Fruit fly (Drosophila melanogaster) whole organism, pupa: ENCODE results near the gene pn.

Experiments used
- CG10348 ChIP-seq: fragments of 200-800 bp; sonication (Bioruptor generic); IDR thresholded peaks from 2 replicates; pipeline ENCODE4 v1.3.6; 2022; ENCODE audit warnings: missing biosample characterization, missing genetic modification characterization
- CG12605 ChIP-seq: fragments of 200-800 bp; sonication (Bioruptor generic); IDR thresholded peaks from 2 replicates; pipeline ENCODE4 v1.3.6; 2022; ENCODE audit warnings: missing biosample characterization, missing genetic modification characterization
- CG13204 ChIP-seq: fragments of 200-800 bp; sonication (Bioruptor generic); optimal IDR thresholded peaks from 2 replicates; lab custom pipeline; 2018; ENCODE audit warnings: missing biosample characterization, mild to moderate bottlenecking, missing genetic modification characterization, moderate library complexity
- CG14655 ChIP-seq: fragments of 200-800 bp; sonication (Bioruptor generic); optimal IDR thresholded peaks from 3 replicates; lab custom pipeline; 2017; ENCODE audit warnings: mild to moderate bottlenecking, missing biosample characterization, missing genetic modification reagents, missing genetic modification characterization
- CG15710 ChIP-seq: fragments of 200-800 bp; sonication (Bioruptor generic); optimal IDR thresholded peaks from 2 replicates; lab custom pipeline; 2018; ENCODE audit warnings: missing biosample characterization, mild to moderate bottlenecking, missing genetic modification characterization, moderate library complexity
- CG17806 ChIP-seq: fragments of 200-800 bp; sonication (Bioruptor generic); optimal IDR thresholded peaks from 2 replicates; lab custom pipeline; 2018; ENCODE audit warnings: missing biosample characterization, mild to moderate bottlenecking, missing genetic modification characterization, moderate library complexity
- CG32121 ChIP-seq: fragments of 200-800 bp; sonication (Bioruptor generic); IDR thresholded peaks from 2 replicates; pipeline ENCODE4 v1.3.6; 2022; ENCODE audit warnings: missing biosample characterization, missing genetic modification characterization
- CG34367 ChIP-seq: fragments of 200-800 bp; sonication (Bioruptor generic); optimal IDR thresholded peaks from 2 replicates; lab custom pipeline; 2018; ENCODE audit warnings: missing biosample characterization, mild to moderate bottlenecking, missing genetic modification characterization
- CG4496 ChIP-seq: fragments of 200-800 bp; sonication (Bioruptor generic); IDR thresholded peaks from 3 replicates; pipeline ENCODE4 v1.3.6; 2022; ENCODE audit warnings: missing biosample characterization, missing genetic modification characterization
- CG8159 ChIP-seq: fragments of 200-800 bp; sonication (Bioruptor generic); optimal IDR thresholded peaks from 3 replicates; lab custom pipeline; 2018; ENCODE audit warnings: missing biosample characterization, mild to moderate bottlenecking, missing genetic modification characterization, moderate library complexity
- CG8301 ChIP-seq: fragments of 200-800 bp; sonication (Bioruptor generic); optimal IDR thresholded peaks from 2 replicates; lab custom pipeline; 2018; ENCODE audit warnings: missing biosample characterization, mild to moderate bottlenecking, missing genetic modification characterization
- CG9948 ChIP-seq: fragments of 200-800 bp; sonication (Bioruptor generic); optimal IDR thresholded peaks from 2 replicates; lab custom pipeline; 2018; ENCODE audit warnings: missing biosample characterization, mild to moderate bottlenecking, missing genetic modification characterization, moderate library complexity
- D1 ChIP-seq: fragments of 200-800 bp; sonication (Bioruptor generic); optimal IDR thresholded peaks from 2 replicates; lab custom pipeline; 2018; ENCODE audit warnings: missing biosample characterization, mild to moderate bottlenecking, missing genetic modification characterization, moderate library complexity
- EcR ChIP-seq: fragments of 200-800 bp; sonication (Bioruptor generic); optimal IDR thresholded peaks from 3 replicates; lab custom pipeline; 2019; ENCODE audit warnings: missing biosample characterization, missing genetic modification characterization, mild to moderate bottlenecking, moderate library complexity, missing genetic modification reagents
- Ets98B ChIP-seq: fragments of 200-800 bp; sonication (Bioruptor generic); IDR thresholded peaks from 2 replicates; pipeline ENCODE4 v1.3.6; 2022; ENCODE audit warnings: missing biosample characterization, missing genetic modification characterization
- Pif1A ChIP-seq: fragments of 200-800 bp; sonication (Bioruptor generic); optimal IDR thresholded peaks from 3 replicates; lab custom pipeline; 2016; ENCODE audit warnings: missing biosample characterization, missing genetic modification characterization
- Pif1B ChIP-seq: fragments of 200-800 bp; sonication (Bioruptor generic); optimal IDR thresholded peaks from 3 replicates; lab custom pipeline; 2016; ENCODE audit warnings: missing biosample characterization, missing genetic modification characterization
- Snoo ChIP-seq: fragments of 200-800 bp; sonication (Bioruptor generic); optimal IDR thresholded peaks from 3 replicates; lab custom pipeline; 2017; ENCODE audit warnings: missing biosample characterization, mild to moderate bottlenecking, missing genetic modification characterization, inconsistent platforms
- fd96Ca ChIP-seq: fragments of 200-800 bp; sonication (Bioruptor generic); IDR thresholded peaks from 3 replicates; pipeline ENCODE4 v1.3.6; 2022; ENCODE audit warnings: missing biosample characterization, missing genetic modification characterization
- gl ChIP-seq: fragments of 200-800 bp; sonication (Bioruptor generic); optimal IDR thresholded peaks from 2 replicates; lab custom pipeline; 2018; ENCODE audit warnings: missing biosample characterization, mild to moderate bottlenecking, missing genetic modification characterization
- rn ChIP-seq: fragments of 200-800 bp; sonication (Bioruptor generic); IDR thresholded peaks from 2 replicates; pipeline ENCODE4 v1.3.6; 2022; ENCODE audit warnings: missing biosample characterization, missing genetic modification characterization

Gene pn

DNA sequence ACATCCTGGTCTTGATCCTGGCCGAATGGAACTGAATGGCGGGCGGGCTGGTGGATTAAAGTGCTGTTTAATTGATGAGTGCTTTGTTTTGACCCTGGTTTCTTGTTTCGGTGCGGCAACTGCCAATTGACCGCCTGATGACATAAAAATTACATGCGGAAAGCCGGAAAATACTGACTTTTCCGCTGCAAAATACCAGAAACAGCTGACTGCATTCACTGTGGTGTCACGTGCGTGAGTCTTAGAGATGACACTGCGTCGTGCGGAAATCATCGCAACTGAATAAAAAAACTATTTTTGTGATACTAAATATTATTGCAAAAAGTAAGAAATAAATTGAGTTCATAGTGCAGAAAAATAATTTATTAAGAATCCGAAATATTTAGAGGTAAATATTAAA lies 31.5 kb upstream of the pn start, which contains the start of gene bcn92:
Gene bcn92 (minus strand): TSS at position 170 of the 400 bp plus-strand sequence.
- TF ChIP-seq CG17806 (tag; lab: Kevin White, UChicago) (no peak), Snoo (tag; lab: Kevin White, UChicago) (no peak), rn (GFP tag; lab: Robert Waterston, UW) (no peak), Pif1A (GFP tag; lab: Kevin White, UChicago) (no peak), Ets98B (GFP tag; lab: Robert Waterston, UW) (0 out of 2 replicates have a peak, but pooled peaks have one; percentile 21), fd96Ca (no peak; the same call in 2 of the 3 replicates), EcR (GFP tag; lab: Kevin White, UChicago) (no peak), CG32121 (0 out of 2 replicates have a peak, but pooled peaks have one; percentile 11), gl (tag; lab: Kevin White, UChicago) (no peak), CG15710 (tag; lab: Kevin White, UChicago) (peak; percentile 15), CG10348 (GFP tag; lab: Robert Waterston, UW) (no peak), D1 (tag; lab: Kevin White, UChicago) (no peak), CG14655 (GFP tag; lab: Kevin White, UChicago) (no peak), CG9948 (tag; lab: Kevin White, UChicago) (no peak), CG13204 (GFP tag; lab: Kevin White, UChicago) (no peak), CG8301 (tag; lab: Kevin White, UChicago) (no peak), CG12605 (GFP tag; lab: Robert Waterston, UW) (no peak), CG34367 (no peak), Pif1B (GFP tag; lab: Kevin White, UChicago) (no peak), CG4496 (peak; percentile 57; the same call in 2 of the 3 replicates), CG8159 (no peak)

DNA sequence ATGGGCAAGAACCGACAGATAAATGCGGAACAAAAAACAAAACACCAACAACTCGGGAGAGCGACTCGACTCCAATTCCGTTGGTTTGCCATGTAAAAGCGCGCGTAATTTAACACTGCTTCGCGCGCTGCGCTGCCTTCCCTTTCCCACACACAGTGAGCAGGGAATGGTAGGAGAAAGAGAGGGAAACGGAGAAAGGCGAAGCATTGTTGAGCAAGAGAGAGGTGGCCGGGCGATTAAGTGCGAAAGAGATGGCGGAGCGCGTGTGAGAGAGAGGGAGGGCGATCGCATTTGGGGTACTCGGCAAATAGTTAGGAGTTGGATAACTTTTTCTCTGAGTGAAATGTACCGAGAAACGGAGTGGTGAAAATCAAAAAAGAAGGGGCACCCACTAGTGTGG lies 25.1 kb upstream of the pn start:
- no peak for TF ChIP-seq Pif1B (GFP tag; lab: Kevin White, UChicago)
- TF ChIP-seq CG12605 (GFP tag; lab: Robert Waterston, UW) = no peak
- peak; percentile 39 for TF ChIP-seq CG13204 (GFP tag; lab: Kevin White, UChicago)
- TF ChIP-seq Ets98B (GFP tag; lab: Robert Waterston, UW) = peak; percentile 38; the same call in 1 of the 2 replicates
- TF ChIP-seq EcR (GFP tag; lab: Kevin White, UChicago) = peak; percentile 21
- peak; percentile 42; the same call in 1 of the 2 replicates for TF ChIP-seq CG32121
- no peak for TF ChIP-seq gl (tag; lab: Kevin White, UChicago)
- TF ChIP-seq CG4496 = no peak
- TF ChIP-seq CG14655 (GFP tag; lab: Kevin White, UChicago) = no peak
- TF ChIP-seq fd96Ca = peak; percentile 32; the same call in 1 of the 3 replicates
- TF ChIP-seq, all 21 proteins: peak for 5

DNA sequence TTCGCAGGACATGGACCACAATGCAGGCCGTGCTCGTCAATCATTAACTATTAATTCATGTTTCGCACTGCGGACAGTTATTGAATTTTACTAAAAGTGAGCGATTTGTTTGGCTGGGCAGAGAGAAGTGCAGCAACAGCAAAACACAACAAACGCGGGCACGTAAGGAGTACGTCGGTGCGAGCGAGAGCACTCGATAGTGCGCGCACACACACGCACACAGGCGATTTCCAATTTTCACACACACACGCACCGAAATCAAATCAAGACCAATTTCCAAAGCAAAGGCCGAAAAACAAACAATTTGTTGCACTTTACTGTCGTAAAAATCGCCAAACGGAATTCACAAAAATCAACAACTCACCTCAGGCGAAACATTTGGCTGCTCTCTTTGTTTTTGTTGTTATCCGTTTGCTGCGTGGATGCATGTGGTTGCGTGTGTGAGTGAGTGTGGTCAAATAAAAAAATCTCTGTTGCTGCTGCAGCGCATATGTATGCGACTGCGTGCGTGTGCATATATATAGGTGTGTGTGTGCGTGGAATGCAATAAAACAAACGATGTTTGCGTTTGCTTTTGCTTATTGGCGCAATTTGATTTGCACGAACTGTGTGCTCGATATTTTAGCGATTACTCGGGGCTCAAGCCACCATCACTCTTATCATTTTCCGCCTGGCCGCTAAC lies 22.9 kb upstream of the pn start:
- TF ChIP-seq CG34367 = no peak
- no peak for TF ChIP-seq CG8301 (tag; lab: Kevin White, UChicago)
- TF ChIP-seq CG17806 (tag; lab: Kevin White, UChicago) = no peak
- no peak for TF ChIP-seq Pif1B (GFP tag; lab: Kevin White, UChicago)
- no peak for TF ChIP-seq CG14655 (GFP tag; lab: Kevin White, UChicago)
- TF ChIP-seq CG4496 = no peak
- no peak for TF ChIP-seq fd96Ca
- no peak for TF ChIP-seq CG15710 (tag; lab: Kevin White, UChicago)
- TF ChIP-seq CG12605 (GFP tag; lab: Robert Waterston, UW) = no peak
- no peak for TF ChIP-seq CG8159
- no peak for TF ChIP-seq gl (tag; lab: Kevin White, UChicago)
- TF ChIP-seq CG13204 (GFP tag; lab: Kevin White, UChicago) = no peak
- no peak for TF ChIP-seq EcR (GFP tag; lab: Kevin White, UChicago)
- TF ChIP-seq D1 (tag; lab: Kevin White, UChicago) = no peak
- no peak for TF ChIP-seq Snoo (tag; lab: Kevin White, UChicago)
- TF ChIP-seq CG32121 = no peak
- TF ChIP-seq Ets98B (GFP tag; lab: Robert Waterston, UW) = no peak
- no peak for TF ChIP-seq Pif1A (GFP tag; lab: Kevin White, UChicago)

DNA sequence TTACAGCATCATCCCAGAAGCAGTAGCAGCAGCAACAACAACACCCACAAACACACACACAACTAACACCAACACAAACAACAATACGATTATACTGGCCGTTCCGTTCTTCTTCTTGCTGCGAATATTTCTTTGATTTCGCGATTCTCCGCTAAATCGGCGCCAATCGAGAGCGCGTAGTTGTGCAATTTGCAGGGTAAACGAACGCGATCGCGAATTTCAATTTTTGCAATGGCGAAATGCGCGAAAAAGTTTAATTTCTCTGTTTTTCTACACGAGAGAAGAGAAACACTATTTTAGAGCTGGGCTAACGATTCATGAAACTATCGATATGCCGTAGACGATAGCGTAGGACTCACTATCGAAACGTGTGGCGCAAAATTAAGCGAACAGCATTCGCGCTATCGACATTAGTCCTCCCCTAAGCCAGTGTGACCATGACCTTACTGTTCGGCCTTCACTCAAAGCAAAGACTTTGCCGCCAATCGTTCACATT lies 22.3 kb upstream of the pn start, which contains the start of gene wapl:
Gene wapl (minus strand): TSS at position 316 of the 496 bp plus-strand sequence.
- TF ChIP-seq CG13204 (GFP tag; lab: Kevin White, UChicago) (no peak), fd96Ca (no peak), EcR (GFP tag; lab: Kevin White, UChicago) (no peak), Pif1B (GFP tag; lab: Kevin White, UChicago) (no peak), CG8301 (tag; lab: Kevin White, UChicago) (no peak), CG4496 (no peak), CG15710 (tag; lab: Kevin White, UChicago) (no peak), Ets98B (GFP tag; lab: Robert Waterston, UW) (no peak), CG14655 (GFP tag; lab: Kevin White, UChicago) (no peak)
- TF ChIP-seq, all 21 proteins: peak for 0

DNA sequence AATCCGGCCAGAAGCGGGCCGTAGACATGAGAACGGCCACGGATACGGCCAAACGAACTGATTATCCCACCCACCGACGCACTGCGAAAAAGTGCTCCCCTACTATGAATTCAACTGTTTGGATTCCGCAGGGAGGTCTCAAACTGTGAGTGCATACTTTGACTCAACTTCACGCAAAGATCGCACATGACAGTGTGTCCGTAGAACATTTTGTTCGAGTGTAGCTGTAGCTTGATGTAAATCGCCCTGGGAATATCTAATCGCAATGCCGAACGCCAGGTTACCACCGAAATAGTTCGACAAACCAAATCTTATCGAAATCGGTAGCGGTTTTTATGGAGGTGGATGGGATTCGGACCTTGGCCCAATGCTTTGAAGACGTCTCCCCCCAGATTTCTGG lies 20.0 kb upstream of the pn start:
- TF ChIP-seq CG9948 (tag; lab: Kevin White, UChicago) (no peak), CG13204 (GFP tag; lab: Kevin White, UChicago) (no peak), Ets98B (GFP tag; lab: Robert Waterston, UW) (no peak), CG17806 (tag; lab: Kevin White, UChicago) (no peak), CG10348 (GFP tag; lab: Robert Waterston, UW) (no peak), CG8159 (no peak), CG15710 (tag; lab: Kevin White, UChicago) (no peak), CG4496 (no peak), CG8301 (tag; lab: Kevin White, UChicago) (no peak), Snoo (tag; lab: Kevin White, UChicago) (no peak), fd96Ca (no peak), CG14655 (GFP tag; lab: Kevin White, UChicago) (no peak), Pif1A (GFP tag; lab: Kevin White, UChicago) (no peak)
